Worm (Caenorhabditis elegans) whole organism, L1 larva: ENCODE measurements around the gene grsp-4.

ENCODE experiments used
- Y116A8C.19 ChIP-seq: sonication (generic microtip); optimal IDR thresholded peaks from 2 replicates; lab custom pipeline; 2016; ENCODE audit warnings: missing compliant biosample characterization, missing genetic modification characterization, borderline replicate concordance
- alr-1 ChIP-seq: fragments of 200-800 bp; sonication (Bioruptor generic); optimal IDR thresholded peaks from 2 replicates; lab custom pipeline; 2018; ENCODE audit warnings: borderline replicate concordance, mild to moderate bottlenecking, missing genetic modification characterization, missing compliant biosample characterization
- aly-2 ChIP-seq: fragments of 150-350 bp; optimal IDR thresholded peaks from 2 replicates; lab custom pipeline; 2014; ENCODE audit warnings: missing biosample characterization, missing genetic modification characterization
- ama-1 ChIP-seq: fragments of 150-350 bp; optimal IDR thresholded peaks from 2 replicates; lab custom pipeline; 2014
- blmp-1 ChIP-seq: fragments of 150-350 bp; optimal IDR thresholded peaks from 2 replicates; lab custom pipeline; 2014; ENCODE audit warnings: missing biosample characterization, missing genetic modification characterization
- ceh-63 ChIP-seq: fragments of 200-800 bp; sonication (Bioruptor generic); optimal IDR thresholded peaks from 2 replicates; lab custom pipeline; 2018; ENCODE audit warnings: mild to moderate bottlenecking, missing genetic modification characterization, missing compliant biosample characterization
- ceh-8 ChIP-seq: fragments of 200-800 bp; sonication (Bioruptor generic); optimal IDR thresholded peaks from 2 replicates; lab custom pipeline; 2018; ENCODE audit warnings: mild to moderate bottlenecking, missing genetic modification characterization, moderate library complexity, missing compliant biosample characterization
- ceh-82 ChIP-seq, 3 experiments: fragments of 150-350 bp in 1 of 3; sonication (generic microtip) in 2 of 3; optimal IDR thresholded peaks; 2 replicates each; lab custom pipeline; 2014 to 2017; ENCODE audit warnings: missing biosample characterization in 3 of 3, missing genetic modification characterization in 3 of 3
- ceh-88 ChIP-seq: fragments of 200-800 bp; sonication (Bioruptor generic); IDR thresholded peaks from 2 replicates; pipeline ENCODE4 v1.3.6; 2022; ENCODE audit warnings: missing genetic modification characterization, missing compliant biosample characterization
- ceh-90 ChIP-seq: sonication (generic microtip); optimal IDR thresholded peaks from 2 replicates; lab custom pipeline; 2016; ENCODE audit warnings: missing genetic modification characterization, missing compliant biosample characterization
- dpl-1 ChIP-seq, 3 experiments: fragments of 150-350 bp in 2 of 3; sonication (generic microtip) in 1 of 3; optimal IDR thresholded peaks; 2 replicates each; lab custom pipeline; 2014 to 2017; ENCODE audit warnings: missing biosample characterization in 3 of 3, missing genetic modification characterization in 3 of 3, missing genetic modification reagents in 3 of 3
- dsc-1 ChIP-seq: sonication (generic microtip); optimal IDR thresholded peaks from 2 replicates; lab custom pipeline; 2016; ENCODE audit warnings: mild to moderate bottlenecking, missing genetic modification characterization, missing compliant biosample characterization
- efl-1 ChIP-seq, 4 experiments: fragments of 150-350 bp; optimal IDR thresholded peaks in 3 of 4; peaks in 1 of 4; 1 replicate in 1 of 4; 2 replicates in 3 of 4; lab custom pipeline; 2014; ENCODE audit warnings: missing biosample characterization in 2 of 4, missing genetic modification characterization in 2 of 4, missing genetic modification reagents in 2 of 4
- elt-3 ChIP-seq, 6 experiments: fragments of 150-350 bp in 1 of 6; sonication (generic microtip); optimal IDR thresholded peaks; 2 replicates each; lab custom pipeline; 2017 to 2018; ENCODE audit warnings: missing biosample characterization in 6 of 6, missing genetic modification characterization in 6 of 6, inconsistent platforms in 1 of 6
- ets-5 ChIP-seq: fragments of 200-800 bp; sonication (Bioruptor generic); IDR thresholded peaks from 2 replicates; pipeline ENCODE4 v1.3.6; 2022; ENCODE audit warnings: missing genetic modification characterization, missing compliant biosample characterization
- fkh-10 ChIP-seq: sonication (generic microtip); optimal IDR thresholded peaks from 2 replicates; lab custom pipeline; 2017; ENCODE audit warnings: missing biosample characterization, missing genetic modification reagents, missing genetic modification characterization
- grh-1 ChIP-seq: fragments of 200-800 bp; sonication (Bioruptor generic); IDR thresholded peaks from 2 replicates; pipeline ENCODE4 v1.3.6; 2022; ENCODE audit warnings: missing genetic modification reagents, missing genetic modification characterization, missing compliant biosample characterization
- isw-1 ChIP-seq: fragments of 200-800 bp; sonication (Bioruptor generic); IDR thresholded peaks from 2 replicates; pipeline ENCODE4 v1.3.6; 2022; ENCODE audit warnings: missing genetic modification characterization, missing compliant biosample characterization
- jun-1 ChIP-seq: fragments of 150-350 bp; optimal IDR thresholded peaks from 2 replicates; lab custom pipeline; 2014; ENCODE audit warnings: missing biosample characterization, missing genetic modification reagents, missing genetic modification characterization
- mdl-1 ChIP-seq, 2 experiments: fragments of 150-350 bp; optimal IDR thresholded peaks; 2 replicates each; lab custom pipeline; 2014 to 2017; ENCODE audit warnings: missing biosample characterization in 2 of 2, missing genetic modification characterization in 2 of 2, inconsistent platforms in 1 of 2
- nhr-11 ChIP-seq: fragments of 150-350 bp; optimal IDR thresholded peaks from 2 replicates; lab custom pipeline; 2014; ENCODE audit warnings: missing biosample characterization, missing genetic modification characterization
- nhr-12 ChIP-seq: sonication (generic microtip); optimal IDR thresholded peaks from 2 replicates; lab custom pipeline; 2017; ENCODE audit warnings: missing biosample characterization, missing genetic modification characterization
- nhr-28 ChIP-seq: fragments of 150-350 bp; optimal IDR thresholded peaks from 2 replicates; lab custom pipeline; 2014; ENCODE audit warnings: missing biosample characterization, missing genetic modification characterization
- nhr-84 ChIP-seq: sonication (generic microtip); optimal IDR thresholded peaks from 2 replicates; lab custom pipeline; 2017; ENCODE audit warnings: missing biosample characterization, missing genetic modification characterization
- nhr-85 ChIP-seq: sonication (generic microtip); peaks from one replicate; lab custom pipeline; 2016; ENCODE audit warnings: missing genetic modification characterization, inconsistent platforms, missing compliant biosample characterization
- pag-3 ChIP-seq: sonication (generic microtip); optimal IDR thresholded peaks from 2 replicates; lab custom pipeline; 2017; ENCODE audit warnings: missing genetic modification characterization, mild to moderate bottlenecking, missing compliant biosample characterization, antibody characterized with exemption, borderline replicate concordance; ENCODE audit not compliant: insufficient read depth
- pax-3 ChIP-seq: fragments of 200-800 bp; sonication (Bioruptor generic); optimal IDR thresholded peaks from 2 replicates; lab custom pipeline; 2018; ENCODE audit warnings: mild to moderate bottlenecking, missing genetic modification characterization, moderate library complexity, missing compliant biosample characterization
- pqm-1 ChIP-seq: sonication (generic microtip); optimal IDR thresholded peaks from 3 replicates; lab custom pipeline; 2017; ENCODE audit warnings: missing biosample characterization, missing genetic modification characterization
- sptf-1 ChIP-seq: fragments of 150-350 bp; optimal IDR thresholded peaks from 2 replicates; lab custom pipeline; 2014; ENCODE audit warnings: missing biosample characterization, missing genetic modification characterization
- sup-37 ChIP-seq: fragments of 200-800 bp; sonication (Bioruptor generic); optimal IDR thresholded peaks from 2 replicates; lab custom pipeline; 2018; ENCODE audit warnings: mild to moderate bottlenecking, missing genetic modification characterization, missing compliant biosample characterization
- swsn-7 ChIP-seq: sonication (generic microtip); optimal IDR thresholded peaks from 2 replicates; lab custom pipeline; 2016; ENCODE audit warnings: missing genetic modification characterization, missing compliant biosample characterization
- tlp-1 ChIP-seq: fragments of 150-350 bp; optimal IDR thresholded peaks from 2 replicates; lab custom pipeline; 2014; ENCODE audit warnings: missing biosample characterization, missing genetic modification characterization
- unc-30 ChIP-seq: sonication (generic microtip); optimal IDR thresholded peaks from 2 replicates; lab custom pipeline; 2017; ENCODE audit warnings: missing biosample characterization, missing genetic modification characterization
- unc-62 ChIP-seq: fragments of 150-350 bp; optimal IDR thresholded peaks from 2 replicates; lab custom pipeline; 2014; ENCODE audit warnings: missing biosample characterization, missing genetic modification reagents, missing genetic modification characterization
- unc-98 ChIP-seq: fragments of 200-800 bp; sonication (Bioruptor generic); IDR thresholded peaks from 2 replicates; pipeline ENCODE4 v1.3.6; 2022; ENCODE audit warnings: missing genetic modification characterization, missing compliant biosample characterization
- xbp-1 ChIP-seq: sonication (generic microtip); optimal IDR thresholded peaks from 2 replicates; lab custom pipeline; 2016; ENCODE audit warnings: missing genetic modification characterization, missing compliant biosample characterization
- zag-1 ChIP-seq: fragments of 150-350 bp; optimal IDR thresholded peaks from 2 replicates; lab custom pipeline; 2014; ENCODE audit warnings: missing biosample characterization, missing genetic modification characterization
- zip-4 ChIP-seq: fragments of 200-800 bp; sonication (Bioruptor generic); optimal IDR thresholded peaks from 2 replicates; lab custom pipeline; 2018; ENCODE audit warnings: mild to moderate bottlenecking, missing genetic modification characterization, moderate library complexity, missing compliant biosample characterization
- ztf-11 ChIP-seq, 2 experiments: sonication (generic microtip); optimal IDR thresholded peaks; 2 replicates each; lab custom pipeline; 2016 to 2017; ENCODE audit warnings: missing genetic modification characterization in 2 of 2, missing biosample characterization in 1 of 2, missing compliant biosample characterization in 1 of 2

grsp-4 gene

ce11 chrV:7637801-7638200 lies 13.0 kb downstream of the grsp-4 start, which contains the start of gene clec-45:
Gene clec-45, plus strand, starts transcription at chrV:7638101.
- TF ChIP-seq pax-3 (tag; lab: Kevin White, UChicago) (no peak), ets-5 (no peak), alr-1 (tag; lab: Kevin White, UChicago) (no peak), ama-1 (lab: Kevin White, UChicago) (no peak), ceh-8 (GFP tag; lab: Kevin White, UChicago) (no peak), unc-98 (GFP tag; lab: Robert Waterston, UW) (no peak), grh-1 (GFP tag; lab: Robert Waterston, UW) (no peak), blmp-1 (tag; lab: Kevin White, UChicago) (no peak), mdl-1 (tag; optimal IDR thresholded peaks at IDR 0.05; lab: Kevin White, UChicago) (no peak), dsc-1 (tag; lab: Kevin White, UChicago) (no peak), efl-1 (optimal IDR thresholded peaks at IDR 0.05; lab: Kevin White, UChicago) (no peak), efl-1 (GFP tag; optimal IDR thresholded peaks at IDR 0.05 in 1 of 2; lab: Kevin White, UChicago) (no peak), isw-1 (GFP tag; lab: Robert Waterston, UW) (no peak), tlp-1 (tag; lab: Kevin White, UChicago) (no peak)

ce11 chrV:7639356-7639755 lies 14.6 kb downstream of the grsp-4 start:
- TF ChIP-seq nhr-85 (tag; lab: Kevin White, UChicago) (no peak), Y116A8C.19 (no peak)

ce11 chrV:7639787-7640186 lies 15.0 kb downstream of the grsp-4 start, which contains the start of gene F07C4.10:
Gene F07C4.10, minus strand, starts transcription at chrV:7639887.
- TF ChIP-seq fkh-10 (GFP tag; lab: Kevin White, UChicago) (no peak), dpl-1 (GFP tag; optimal IDR thresholded peaks at IDR 0.05; lab: Kevin White, UChicago) (no peak), zag-1 (tag; lab: Kevin White, UChicago) (no peak), jun-1 (tag; lab: Kevin White, UChicago) (no peak), pqm-1 (tag; lab: Kevin White, UChicago) (no peak), nhr-28 (tag; lab: Kevin White, UChicago) (no peak)
- TF ChIP-seq, all 84 proteins: peak for 0

- TF ChIP-seq xbp-1 (tag; lab: Kevin White, UChicago) (no peak), sup-37 (GFP tag; lab: Kevin White, UChicago) (no peak), sptf-1 (no peak), swsn-7 (no peak), nhr-12 (no peak), ceh-90 (tag; lab: Kevin White, UChicago) (no peak), nhr-28 (tag; lab: Kevin White, UChicago) (no peak), pag-3 (tag; lab: Kevin White, UChicago) (no peak)
- TF ChIP-seq, all 84 proteins: peak for 0
These were observed 17.0 kb downstream of the grsp-4 start for ce11 chrV:7641718-7642117.

ce11 chrV:7643416-7643815 lies 18.7 kb downstream of the grsp-4 start, which contains the start of gene F07C4.11:
Gene F07C4.11, minus strand, starts transcription at chrV:7643516.
- TF ChIP-seq aly-2, result no peak
- TF ChIP-seq swsn-7, result no peak
- TF ChIP-seq dpl-1 (GFP tag; optimal IDR thresholded peaks at IDR 0.05; lab: Kevin White, UChicago), result no peak
- no peak for TF ChIP-seq nhr-11
- TF ChIP-seq ama-1 (lab: Kevin White, UChicago), result no peak
- TF ChIP-seq nhr-12, result no peak
- TF ChIP-seq zip-4 (GFP tag; lab: Kevin White, UChicago), result no peak

- no peak for TF ChIP-seq sup-37 (GFP tag; lab: Kevin White, UChicago)
- no peak for TF ChIP-seq elt-3 (tag; optimal IDR thresholded peaks at IDR 0.05; lab: Kevin White, UChicago)
- no peak for TF ChIP-seq fkh-10 (GFP tag; lab: Kevin White, UChicago)
- no peak for TF ChIP-seq ceh-63 (GFP tag; lab: Kevin White, UChicago)
- TF ChIP-seq xbp-1 (tag; lab: Kevin White, UChicago), result no peak
- no peak for TF ChIP-seq ceh-88 (GFP tag; lab: Robert Waterston, UW)
- TF ChIP-seq ztf-11 (tag; optimal IDR thresholded peaks at IDR 0.05; lab: Kevin White, UChicago), result no peak
- no peak for TF ChIP-seq pax-3 (tag; lab: Kevin White, UChicago)
- no peak for TF ChIP-seq grh-1 (GFP tag; lab: Robert Waterston, UW)
- TF ChIP-seq ets-5, result no peak
- TF ChIP-seq sptf-1, result no peak
- TF ChIP-seq unc-62 (GFP tag; lab: Kevin White, UChicago), result no peak
- no peak for TF ChIP-seq nhr-84 (tag; lab: Kevin White, UChicago)
- TF ChIP-seq unc-30 (tag; lab: Kevin White, UChicago), result no peak
- TF ChIP-seq ceh-82 (tag; optimal IDR thresholded peaks at IDR 0.05; lab: Kevin White, UChicago), result no peak
These were observed 20.7 kb downstream of the grsp-4 start, which contains the start of gene str-47 for ce11 chrV:7645454-7645853. Gene str-47, plus strand, starts transcription at chrV:7645754.
